Worm (Caenorhabditis elegans): ENCODE data around the gene C02E7.8.

ce11 chrV:4934406-4934805, 13.8 kb upstream of the C02E7.8 start, which contains the start of gene catp-2:
- TF ChIP-seq ZK546.5 (tag; optimal IDR thresholded peaks at IDR 0.05) (no peak), lsy-2 (tag; optimal IDR thresholded peaks at IDR 0.05) (no peak), zag-1 (tag; optimal IDR thresholded peaks at IDR 0.05) (no peak), lin-11 (tag; optimal IDR thresholded peaks at IDR 0.05) (no peak), egl-27 (tag; optimal IDR thresholded peaks at IDR 0.05) (no peak), R02D3.7 (tag; optimal IDR thresholded peaks at IDR 0.05) (no peak)
